Fruit fly (Drosophila melanogaster) whole organism, embryonic: ENCODE data around the gene CG45081.

Source experiments
- Ada2b ChIP-seq: fragments of 200-800 bp; sonication (Bioruptor generic); IDR thresholded peaks from 2 replicates; pipeline ENCODE4 v1.3.6; 2022; ENCODE audit warnings: missing biosample characterization, missing genetic modification characterization
- Adf1 ChIP-seq: fragments of 200-800 bp; sonication (Bioruptor generic); IDR thresholded peaks from 2 replicates; pipeline ENCODE4 v1.3.6; 2022; ENCODE audit warnings: missing biosample characterization, missing genetic modification characterization
- Blimp-1 ChIP-seq: fragments of 200-800 bp; sonication (Bioruptor generic); optimal IDR thresholded peaks from 3 replicates; lab custom pipeline; 2018; ENCODE audit warnings: missing biosample characterization, missing genetic modification characterization, mild to moderate bottlenecking, moderate library complexity, missing genetic modification reagents
- CG1024 ChIP-seq: fragments of 200-800 bp; sonication (Bioruptor generic); IDR thresholded peaks from 2 replicates; pipeline ENCODE4 v1.3.6; 2022; ENCODE audit warnings: missing biosample characterization, missing genetic modification characterization
- CG10462 ChIP-seq: fragments of 200-800 bp; sonication (Bioruptor generic); optimal IDR thresholded peaks from 2 replicates; lab custom pipeline; 2016; ENCODE audit warnings: missing biosample characterization, missing genetic modification characterization
- CG10979 ChIP-seq: fragments of 200-800 bp; sonication (Bioruptor generic); optimal IDR thresholded peaks from 2 replicates; lab custom pipeline; 2018; ENCODE audit warnings: missing biosample characterization, mild to moderate bottlenecking, missing genetic modification characterization, moderate library complexity
- CG11695 ChIP-seq: fragments of 200-800 bp; sonication (Bioruptor generic); IDR thresholded peaks from 3 replicates; pipeline ENCODE4 v1.3.6; 2022; ENCODE audit warnings: missing biosample characterization, missing genetic modification characterization
- CG11723 ChIP-seq: fragments of 200-800 bp; sonication (Bioruptor generic); optimal IDR thresholded peaks from 2 replicates; lab custom pipeline; 2017; ENCODE audit warnings: missing biosample characterization, mild to moderate bottlenecking, missing genetic modification characterization
- CG16813 ChIP-seq: fragments of 200-800 bp; sonication (Bioruptor generic); IDR thresholded peaks from 3 replicates; pipeline ENCODE4 v1.3.6; 2022; ENCODE audit warnings: missing biosample characterization, missing genetic modification characterization; ENCODE audit not compliant: partially characterized antibody
- CG16863 ChIP-seq: fragments of 200-800 bp; sonication (Bioruptor generic); optimal IDR thresholded peaks from 3 replicates; lab custom pipeline; 2016; ENCODE audit warnings: missing biosample characterization, missing genetic modification characterization
- CG17612 ChIP-seq: fragments of 200-800 bp; sonication (Bioruptor generic); IDR thresholded peaks from 2 replicates; pipeline ENCODE4 v1.3.6; 2022; ENCODE audit warnings: missing biosample characterization, missing genetic modification characterization
- CG2116 ChIP-seq: fragments of 200-800 bp; sonication (Bioruptor generic); optimal IDR thresholded peaks from 3 replicates; lab custom pipeline; 2018; ENCODE audit warnings: missing biosample characterization, mild to moderate bottlenecking, missing genetic modification characterization
- CG2202 ChIP-seq: fragments of 200-800 bp; sonication (Bioruptor generic); optimal IDR thresholded peaks from 2 replicates; lab custom pipeline; 2018; ENCODE audit warnings: missing biosample characterization, mild to moderate bottlenecking, missing genetic modification characterization
- CG31441 ChIP-seq: fragments of 200-800 bp; sonication (Bioruptor generic); IDR thresholded peaks from 2 replicates; pipeline ENCODE4 v1.3.6; 2022; ENCODE audit warnings: missing biosample characterization, missing genetic modification characterization
- CG4328 ChIP-seq: fragments of 200-800 bp; sonication (Bioruptor generic); optimal IDR thresholded peaks from 3 replicates; lab custom pipeline; 2017; ENCODE audit warnings: missing biosample characterization, missing genetic modification reagents, missing genetic modification characterization
- CG5180 ChIP-seq: fragments of 200-800 bp; sonication (Bioruptor generic); optimal IDR thresholded peaks from 3 replicates; lab custom pipeline; 2017; ENCODE audit warnings: missing biosample characterization, missing genetic modification characterization, mild to moderate bottlenecking, moderate library complexity, missing genetic modification reagents
- CG6689 ChIP-seq: fragments of 200-800 bp; sonication (Bioruptor generic); IDR thresholded peaks from 2 replicates; pipeline ENCODE4 v1.3.6; 2022; ENCODE audit warnings: missing biosample characterization, missing genetic modification characterization
- CG7963 ChIP-seq: fragments of 200-800 bp; sonication (Bioruptor generic); IDR thresholded peaks from 3 replicates; pipeline ENCODE4 v1.3.6; 2022; ENCODE audit warnings: missing biosample characterization, missing genetic modification characterization; ENCODE audit not compliant: partially characterized antibody
- CG8388 ChIP-seq: fragments of 200-800 bp; sonication (Bioruptor generic); optimal IDR thresholded peaks from 2 replicates; lab custom pipeline; 2019; ENCODE audit warnings: missing biosample characterization, mild to moderate bottlenecking, missing genetic modification characterization, moderate library complexity
- CG9215 ChIP-seq: fragments of 200-800 bp; sonication (Bioruptor generic); IDR thresholded peaks from 2 replicates; pipeline ENCODE4 v1.3.6; 2022; ENCODE audit warnings: missing biosample characterization, missing genetic modification characterization
- CG9817 ChIP-seq: fragments of 200-800 bp; sonication (Bioruptor generic); optimal IDR thresholded peaks from 2 replicates; lab custom pipeline; 2018; ENCODE audit warnings: missing biosample characterization, mild to moderate bottlenecking, missing genetic modification characterization, moderate library complexity
- Dll ChIP-seq: fragments of 200-800 bp; sonication (Bioruptor generic); IDR thresholded peaks from 4 replicates; pipeline ENCODE4 v1.3.6; 2022; ENCODE audit warnings: missing biosample characterization, missing genetic modification characterization; ENCODE audit not compliant: partially characterized antibody
- Doc2 ChIP-seq: fragments of 200-800 bp; sonication (Bioruptor generic); IDR thresholded peaks from 2 replicates; pipeline ENCODE4 v1.3.6; 2022; ENCODE audit warnings: missing biosample characterization, missing genetic modification characterization
- Eip74EF ChIP-seq, 2 experiments: fragments of 200-800 bp in 1 of 2; fragments of >200 bp in 1 of 2; sonication (Bioruptor generic) in 1 of 2; optimal IDR thresholded peaks; 2 replicates each; lab custom pipeline; 2017 to 2019; ENCODE audit warnings: missing biosample characterization in 2 of 2, missing genetic modification characterization in 2 of 2, mild to moderate bottlenecking in 1 of 2, moderate library complexity in 1 of 2
- Fer3 ChIP-seq: fragments of 200-800 bp; sonication (Bioruptor generic); optimal IDR thresholded peaks from 2 replicates; lab custom pipeline; 2018; ENCODE audit warnings: missing biosample characterization, mild to moderate bottlenecking, missing genetic modification characterization, moderate library complexity
- Hr3 ChIP-seq: fragments of 200-800 bp; sonication (Bioruptor generic); optimal IDR thresholded peaks from 3 replicates; lab custom pipeline; 2016; ENCODE audit warnings: missing biosample characterization, missing genetic modification characterization
- Hr51 ChIP-seq, 2 experiments: fragments of 200-800 bp; sonication (Bioruptor generic); optimal IDR thresholded peaks; 2 replicates in 1 of 2; 3 replicates in 1 of 2; lab custom pipeline; 2016 to 2018; ENCODE audit warnings: missing biosample characterization in 2 of 2, missing genetic modification characterization in 2 of 2, mild to moderate bottlenecking in 1 of 2, moderate library complexity in 1 of 2
- Pdp1 ChIP-seq, 2 experiments: fragments of 200-800 bp; sonication (Bioruptor generic); optimal IDR thresholded peaks; 3 replicates each; lab custom pipeline; 2016; ENCODE audit warnings: missing biosample characterization in 2 of 2, missing genetic modification characterization in 2 of 2, mild to moderate bottlenecking in 1 of 2, moderate library complexity in 1 of 2
- Stat92E ChIP-seq, 3 experiments: fragments of >200 bp in 2 of 3; fragments of 200-800 bp in 1 of 3; sonication (Bioruptor generic) in 1 of 3; optimal IDR thresholded peaks; 2 replicates each; lab custom pipeline; 2017 to 2019; ENCODE audit warnings: missing biosample characterization in 3 of 3, missing genetic modification characterization in 3 of 3, mild to moderate bottlenecking in 1 of 3, moderate library complexity in 1 of 3
- TFAM ChIP-seq: fragments of 200-800 bp; sonication (Bioruptor generic); optimal IDR thresholded peaks from 2 replicates; lab custom pipeline; 2017; ENCODE audit warnings: missing biosample characterization, missing genetic modification characterization, inconsistent platforms
- bab2 ChIP-seq: fragments of 200-800 bp; sonication (Bioruptor generic); optimal IDR thresholded peaks from 2 replicates; lab custom pipeline; 2016; ENCODE audit warnings: missing biosample characterization, missing genetic modification characterization
- cato ChIP-seq: fragments of 200-800 bp; sonication (Bioruptor generic); optimal IDR thresholded peaks from 2 replicates; lab custom pipeline; 2016; ENCODE audit warnings: missing biosample characterization, missing genetic modification characterization, borderline replicate concordance
- crp ChIP-seq, 2 experiments: fragments of 200-800 bp; sonication (Bioruptor generic); optimal IDR thresholded peaks; 2 replicates in 1 of 2; 3 replicates in 1 of 2; lab custom pipeline; 2017; ENCODE audit warnings: missing biosample characterization in 2 of 2, missing genetic modification characterization in 2 of 2, mild to moderate bottlenecking in 1 of 2, moderate library complexity in 1 of 2
- dysf ChIP-seq: fragments of 200-800 bp; sonication (Bioruptor generic); IDR thresholded peaks from 3 replicates; pipeline ENCODE4 v1.3.6; 2022; ENCODE audit warnings: missing biosample characterization, missing genetic modification characterization
- fd102C ChIP-seq: fragments of 200-800 bp; sonication (Bioruptor generic); optimal IDR thresholded peaks from 2 replicates; lab custom pipeline; 2018; ENCODE audit warnings: missing biosample characterization, mild to moderate bottlenecking, missing genetic modification characterization, moderate library complexity
- grau ChIP-seq: fragments of 200-800 bp; optimal IDR thresholded peaks from 3 replicates; lab custom pipeline; 2019; ENCODE audit warnings: missing biosample characterization, mild to moderate bottlenecking, missing genetic modification characterization, moderate library complexity
- gsb ChIP-seq: fragments of 200-800 bp; sonication (Bioruptor generic); IDR thresholded peaks from 2 replicates; pipeline ENCODE4 v1.3.6; 2022; ENCODE audit warnings: missing biosample characterization, missing genetic modification characterization
- jigr1 ChIP-seq: fragments of 200-800 bp; sonication (Bioruptor generic); IDR thresholded peaks from 3 replicates; pipeline ENCODE4 v1.3.6; 2022; ENCODE audit warnings: missing biosample characterization, missing genetic modification characterization
- odd ChIP-seq: fragments of 200-800 bp; sonication (Bioruptor generic); optimal IDR thresholded peaks from 2 replicates; lab custom pipeline; 2017; ENCODE audit warnings: missing biosample characterization, mild to moderate bottlenecking, missing genetic modification characterization
- pb ChIP-seq: fragments of 200-800 bp; sonication (Bioruptor generic); optimal IDR thresholded peaks from 3 replicates; lab custom pipeline; 2016; ENCODE audit warnings: missing biosample characterization, missing genetic modification characterization
- pnt ChIP-seq: fragments of 200-800 bp; sonication (Bioruptor generic); optimal IDR thresholded peaks from 3 replicates; lab custom pipeline; 2016; ENCODE audit warnings: missing biosample characterization, missing genetic modification characterization
- pum ChIP-seq: fragments of 200-800 bp; sonication (Bioruptor generic); optimal IDR thresholded peaks from 2 replicates; lab custom pipeline; 2016; ENCODE audit warnings: missing biosample characterization, missing genetic modification characterization
- repo ChIP-seq: fragments of 200-800 bp; sonication (Bioruptor generic); optimal IDR thresholded peaks from 2 replicates; lab custom pipeline; 2016; ENCODE audit warnings: missing biosample characterization, missing genetic modification characterization
- salm ChIP-seq: fragments of 200-800 bp; sonication (Bioruptor generic); optimal IDR thresholded peaks from 2 replicates; lab custom pipeline; 2018; ENCODE audit warnings: missing biosample characterization, mild to moderate bottlenecking, missing genetic modification characterization
- shn ChIP-seq: fragments of 200-800 bp; sonication (Bioruptor generic); optimal IDR thresholded peaks from 3 replicates; lab custom pipeline; 2016; ENCODE audit warnings: missing biosample characterization, missing genetic modification characterization
- sna ChIP-seq: fragments of 200-800 bp; sonication (Bioruptor generic); IDR thresholded peaks from 2 replicates; pipeline ENCODE4 v1.3.6; 2022; ENCODE audit warnings: missing biosample characterization, missing genetic modification characterization; ENCODE audit not compliant: partially characterized antibody
- trh ChIP-seq: fragments of 200-800 bp; sonication (Bioruptor generic); optimal IDR thresholded peaks from 2 replicates; lab custom pipeline; 2016; ENCODE audit warnings: missing biosample characterization, missing genetic modification characterization
- tx ChIP-seq: fragments of 200-800 bp; sonication (Bioruptor generic); optimal IDR thresholded peaks from 2 replicates; lab custom pipeline; 2016; ENCODE audit warnings: missing biosample characterization, missing genetic modification characterization

The CG45081 gene

DNA sequence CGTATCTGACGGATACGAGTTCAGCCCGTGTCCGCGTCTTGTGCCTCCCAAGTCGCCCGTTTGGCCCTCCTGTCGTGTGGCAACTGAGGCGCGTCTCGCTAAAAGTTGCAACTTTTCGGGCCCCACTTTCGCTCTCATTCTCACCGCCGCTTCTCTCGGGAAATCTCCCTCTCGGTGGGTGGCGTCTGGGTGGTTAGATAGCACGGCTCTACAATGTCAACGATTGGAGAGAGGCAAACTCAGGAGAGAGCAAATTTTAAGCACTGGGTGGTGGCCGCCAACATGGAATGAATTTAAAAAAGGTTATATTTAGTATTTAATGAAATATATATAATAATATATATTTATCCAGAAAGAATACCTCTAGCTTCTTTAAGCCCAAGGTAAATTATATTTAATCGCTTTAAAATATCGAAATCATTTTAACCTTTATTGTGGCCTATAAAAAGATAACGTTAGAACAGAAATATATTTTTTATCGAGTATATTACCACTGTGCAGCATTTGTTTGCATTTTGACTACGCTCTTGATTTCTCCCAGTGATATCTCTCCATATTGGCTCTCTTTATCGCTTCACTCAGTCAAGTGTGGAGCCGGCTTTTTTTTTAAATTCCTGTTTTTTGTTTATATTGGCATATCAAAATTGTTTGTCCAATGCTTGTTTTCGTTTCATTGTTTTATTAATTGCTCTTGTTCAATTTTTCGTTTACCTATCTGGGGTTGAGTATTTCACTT lies 26.7 kb downstream of the CG45081 start, which contains the start of gene Gbs-76A (continued):
- TF ChIP-seq bab2 (GFP tag; lab: Kevin White, UChicago) (no peak), dysf (GFP tag; lab: Robert Waterston, UW) (peak; percentile 85; the same call in 2 of the 3 replicates), Eip74EF (GFP tag; optimal IDR thresholded peaks at IDR 0.05; lab: Kevin White, UChicago) (peak in 1 of 2 experiments; percentile 79), repo (GFP tag; lab: Kevin White, UChicago) (no peak), CG5180 (GFP tag; lab: Kevin White, UChicago) (peak; percentile 67), CG10979 (tag; lab: Kevin White, UChicago) (peak; percentile 87), crp (GFP tag; optimal IDR thresholded peaks at IDR 0.05; lab: Kevin White, UChicago) (no peak), pb (no peak), CG16863 (no peak), grau (peak; percentile 90), Blimp-1 (GFP tag; lab: Kevin White, UChicago) (peak; percentile 73), CG9215 (GFP tag; lab: Robert Waterston, UW) (peak; percentile 70), jigr1 (GFP tag; lab: Robert Waterston, UW) (no peak; the same call in 2 of the 3 replicates), pum (GFP tag; lab: Kevin White, UChicago) (no peak), CG2116 (GFP tag; lab: Kevin White, UChicago) (peak; percentile 36), salm (tag; lab: Kevin White, UChicago) (peak; percentile 81), CG11723 (GFP tag; lab: Kevin White, UChicago) (peak; percentile 53), CG4328 (GFP tag; lab: Kevin White, UChicago) (peak; percentile 85), Adf1 (GFP tag; lab: Robert Waterston, UW) (peak; percentile 27; the same call in 1 of the 2 replicates), CG11695 (GFP tag; lab: Robert Waterston, UW) (peak; percentile 77; the same call in 2 of the 3 replicates), CG17612 (GFP tag; lab: Robert Waterston, UW) (no peak), Doc2 (no peak), odd (GFP tag; lab: Kevin White, UChicago) (peak; percentile 83), CG2202 (peak; percentile 54), CG8388 (GFP tag; lab: Kevin White, UChicago) (peak; percentile 84), CG7963 (GFP tag; lab: Robert Waterston, UW) (no peak), sna (peak; percentile 65), Hr51 (GFP tag; optimal IDR thresholded peaks at IDR 0.05; lab: Kevin White, UChicago) (peak; percentile 21 to 91), CG31441 (GFP tag; lab: Robert Waterston, UW) (peak; percentile 93), Ada2b (GFP tag; lab: Robert Waterston, UW) (peak; percentile 76), fd102C (GFP tag; lab: Kevin White, UChicago) (no peak), Dll (peak; percentile 53; the same call in 1 of the 4 replicates), CG10462 (GFP tag; lab: Kevin White, UChicago) (peak; percentile 1), Pdp1 (GFP tag; optimal IDR thresholded peaks at IDR 0.05; lab: Kevin White, UChicago) (no peak), CG9817 (tag; lab: Kevin White, UChicago) (peak; percentile 74), gsb (peak; percentile 62), pnt (GFP tag; lab: Kevin White, UChicago) (no peak), CG6689 (GFP tag; lab: Robert Waterston, UW) (peak; percentile 85), tx (GFP tag; lab: Kevin White, UChicago) (no peak), Hr3 (GFP tag; lab: Kevin White, UChicago) (peak; percentile 75), TFAM (GFP tag; lab: Kevin White, UChicago) (peak; percentile 11), cato (GFP tag; lab: Kevin White, UChicago) (peak; percentile 23), Fer3 (tag; lab: Kevin White, UChicago) (peak; percentile 85), CG1024 (GFP tag; lab: Robert Waterston, UW) (no peak), Stat92E (GFP tag; optimal IDR thresholded peaks at IDR 0.05; lab: Kevin White, UChicago) (no peak), CG16813 (GFP tag; lab: Robert Waterston, UW) (no peak), shn (no peak), trh (GFP tag; lab: Kevin White, UChicago) (no peak)
